Fruit fly (Drosophila melanogaster) S2 (cell line): ENCODE data around the gene CG44153.

Source experiments
- CG8478 ChIP-seq: fragments of >200 bp; optimal IDR thresholded peaks from 2 replicates; lab custom pipeline; 2018
- CTCF ChIP-seq, 2 experiments: fragments of >200 bp; optimal IDR thresholded peaks; 2 replicates each; lab custom pipeline; 2018

- no peak for TF ChIP-seq CG8478 (lab: Kevin White, UChicago)
- TF ChIP-seq CTCF (optimal IDR thresholded peaks at IDR 0.05; lab: Kevin White, UChicago), result no peak
These were observed 24.0 kb upstream of the CG44153 start, which contains the start of gene CG34159 for dm6 chr2L:10203933-10204509.
